Worm (Caenorhabditis elegans): ENCODE results near the gene R12C12.9.

Gene R12C12.9

DNA sequence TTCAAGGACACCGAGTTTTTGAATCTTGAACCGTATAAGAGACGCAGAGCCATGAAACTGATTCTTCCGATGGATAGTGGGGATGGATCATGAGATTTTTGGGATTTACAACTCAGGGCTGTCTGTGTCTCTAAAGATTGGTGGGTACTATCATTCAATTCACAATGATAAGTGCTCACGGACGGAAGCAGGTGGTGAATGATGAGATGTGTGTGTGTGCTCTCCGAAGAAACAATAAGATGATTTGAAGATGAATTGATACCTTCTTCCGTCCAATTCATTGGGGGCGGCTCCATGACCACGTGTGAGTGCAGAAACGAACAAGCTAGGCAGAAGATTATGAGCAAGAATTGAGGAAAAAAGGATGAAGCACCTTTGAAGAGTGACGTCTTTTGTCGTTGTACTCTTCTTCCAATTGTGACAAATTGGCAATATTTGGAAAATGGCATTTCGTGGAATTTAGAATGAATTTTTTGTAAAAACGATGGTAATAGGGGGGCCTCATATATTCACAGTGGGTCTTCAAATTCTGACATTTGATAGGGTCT, 3.9 kb upstream of the R12C12.9 start:
- TF ChIP-seq nfyb-1 (GFP tag; IDR thresholded peaks at IDR 0.05): no peak
- no peak for TF ChIP-seq chd-7 (tag; optimal IDR thresholded peaks at IDR 0.05)
- no peak for TF ChIP-seq C17E4.6 (GFP tag; IDR thresholded peaks at IDR 0.05)
- no peak for TF ChIP-seq rec-8 (tag; optimal IDR thresholded peaks at IDR 0.05)
- no peak for TF ChIP-seq akir-1 (GFP tag; optimal IDR thresholded peaks at IDR 0.05)
- no peak for TF ChIP-seq ceh-100 (GFP tag; IDR thresholded peaks at IDR 0.05)
- TF ChIP-seq die-1 (tag; optimal IDR thresholded peaks at IDR 0.05): no peak
- no peak for TF ChIP-seq lag-1 (GFP tag; IDR thresholded peaks at IDR 0.05)
- no peak for TF ChIP-seq tlf-1 (GFP tag; optimal IDR thresholded peaks at IDR 0.05)
- TF ChIP-seq lsy-27 (tag; optimal IDR thresholded peaks at IDR 0.05; ENCODE audit: borderline replicate concordance, insufficient read depth): no peak
- TF ChIP-seq gei-17 (GFP tag; optimal IDR thresholded peaks at IDR 0.05): no peak
- TF ChIP-seq C06A6.2 (GFP tag; conservative IDR thresholded peaks at IDR 0.05): no peak
- no peak for TF ChIP-seq sptf-2 (GFP tag; optimal IDR thresholded peaks at IDR 0.05)
- no peak for TF ChIP-seq ZK185.1 (tag; optimal IDR thresholded peaks at IDR 0.05; ENCODE audit: poor library complexity, severe bottlenecking)
- TF ChIP-seq mcd-1 (GFP tag; IDR thresholded peaks at IDR 0.05): no peak
- TF ChIP-seq ztf-26 (tag; optimal IDR thresholded peaks at IDR 0.05): no peak

DNA sequence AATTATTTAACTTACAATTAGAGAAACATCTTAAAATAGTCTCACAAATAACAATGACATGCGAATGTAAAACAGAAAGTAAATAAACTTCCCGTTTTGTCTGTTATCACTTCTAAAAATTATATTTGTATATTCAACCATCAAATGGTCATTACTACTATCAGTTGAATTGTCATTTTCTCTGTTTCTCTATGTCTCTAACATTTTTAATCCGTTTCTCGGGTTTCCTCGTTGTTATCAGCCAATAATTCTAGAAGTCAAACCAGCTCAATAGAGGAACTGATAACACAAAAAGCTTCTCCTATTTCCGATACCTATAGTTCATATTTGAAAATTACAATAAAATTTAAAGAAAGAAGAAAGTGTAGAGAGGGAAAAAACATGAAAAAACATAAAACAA, 1.9 kb upstream of the R12C12.9 start:
- TF ChIP-seq atf-7 (tag; optimal IDR thresholded peaks at IDR 0.05): peak; percentile 33
- peak; percentile 22 for TF ChIP-seq lin-40 (tag; optimal IDR thresholded peaks at IDR 0.05)
- TF ChIP-seq ets-4 (GFP tag; optimal IDR thresholded peaks at IDR 0.05): peak; percentile 91
- TF ChIP-seq ztf-22 (GFP tag; optimal IDR thresholded peaks at IDR 0.05): peak; percentile 17
- no peak for TF ChIP-seq attf-6 (GFP tag; IDR thresholded peaks at IDR 0.05)
- TF ChIP-seq ama-1 (optimal IDR thresholded peaks at IDR 0.05): no peak
- no peak for TF ChIP-seq ama-1 (GFP tag; optimal IDR thresholded peaks at IDR 0.05)
- peak; percentile 94 for TF ChIP-seq nhr-80 (tag; optimal IDR thresholded peaks at IDR 0.05)

DNA sequence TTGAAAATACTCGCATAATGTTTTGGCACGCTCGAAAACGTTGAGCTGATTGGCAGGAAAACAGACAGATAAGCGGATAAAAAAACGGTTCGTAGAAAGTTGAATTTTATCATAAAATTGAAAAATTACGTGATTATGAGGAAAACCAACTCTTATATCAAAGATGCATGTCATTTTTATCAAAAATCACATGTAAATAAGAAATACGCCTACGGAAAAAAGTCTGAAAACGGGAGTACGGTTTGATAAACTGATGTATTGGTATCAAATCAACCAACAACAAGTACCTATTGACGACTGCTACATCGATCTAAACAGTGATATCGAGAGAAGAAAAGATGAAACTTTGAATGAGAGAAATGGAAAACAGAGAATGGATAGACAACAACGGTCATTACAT, 868 bp upstream of the R12C12.9 start:
- TF ChIP-seq ztf-28 (GFP tag; IDR thresholded peaks at IDR 0.05) (no peak), nhr-80 (tag; optimal IDR thresholded peaks at IDR 0.05) (peak; percentile 40)

DNA sequence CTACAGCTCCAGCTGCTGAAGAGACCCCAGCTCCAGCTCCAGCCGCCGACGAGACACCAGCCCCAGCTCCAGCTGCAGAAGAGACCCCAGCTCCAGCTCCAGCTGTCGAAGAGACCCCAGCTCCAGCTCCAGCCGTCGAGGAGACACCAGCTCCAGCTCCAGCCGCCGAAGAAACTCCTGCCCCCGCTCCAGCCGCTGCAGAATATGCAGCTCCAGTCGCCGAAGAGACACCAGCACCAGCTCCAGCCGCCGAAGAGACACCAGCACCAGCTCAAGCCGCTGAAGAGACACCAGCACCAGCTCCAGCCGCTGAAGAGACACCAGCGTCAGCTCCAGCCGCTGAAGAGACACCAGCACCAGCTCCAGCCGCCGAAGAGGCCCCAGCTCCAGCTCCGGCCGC, 2.2 kb downstream of the R12C12.9 start:
- TF ChIP-seq attf-3 (GFP tag; conservative IDR thresholded peaks at IDR 0.05) (no peak), hmg-20 (GFP tag; IDR thresholded peaks at IDR 0.05) (no peak), mcd-1 (GFP tag; IDR thresholded peaks at IDR 0.05) (peak; percentile 16; the same call in 1 of the 2 replicates), egrh-3 (GFP tag; IDR thresholded peaks at IDR 0.05) (peak; percentile 98), nhr-120 (GFP tag; IDR thresholded peaks at IDR 0.05) (no peak), snpc-3.4 (tag; optimal IDR thresholded peaks at IDR 0.05) (no peak), zfh-2 (GFP tag; conservative IDR thresholded peaks at IDR 0.05) (peak; percentile 83)

DNA sequence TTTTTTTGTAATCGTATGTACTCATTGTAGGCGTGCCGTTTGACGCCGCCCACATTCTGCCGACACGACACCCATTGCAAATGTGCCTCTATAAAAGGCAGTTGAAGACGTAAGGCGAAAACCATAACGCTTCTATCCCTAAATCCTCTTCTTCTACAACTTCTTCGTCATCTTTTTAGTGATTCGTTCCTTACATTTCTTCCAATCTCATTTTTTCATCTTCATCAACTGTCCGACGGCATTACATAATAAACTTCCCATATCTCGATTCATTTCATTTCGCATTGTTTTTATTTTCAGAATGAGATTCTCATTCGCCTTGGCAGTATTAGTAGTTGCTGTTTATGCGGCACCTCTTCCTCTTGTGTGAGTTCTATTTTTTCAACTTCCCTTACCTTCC, 4.4 kb downstream of the R12C12.9 start, which contains the start of gene ZK84.1:
Gene ZK84.1, plus strand, starts transcription at position 301 of the 400 bp plus-strand sequence.
- TF ChIP-seq ceh-40 (GFP tag; IDR thresholded peaks at IDR 0.05) (no peak), madf-6 (GFP tag; IDR thresholded peaks at IDR 0.05) (no peak), ztf-22 (GFP tag; optimal IDR thresholded peaks at IDR 0.05) (no peak), pbrm-1 (GFP tag; IDR thresholded peaks at IDR 0.05) (no peak), mel-28 (tag; optimal IDR thresholded peaks at IDR 0.05; ENCODE audit: borderline replicate concordance) (no peak), hmg-1.2 (GFP tag; IDR thresholded peaks at IDR 0.05) (no peak), athp-1 (tag; optimal IDR thresholded peaks at IDR 0.05) (no peak), Y95B8A.8 (GFP tag; IDR thresholded peaks at IDR 0.05) (no peak), hsf-1 (GFP tag; IDR thresholded peaks at IDR 0.05) (no peak), ztf-28 (GFP tag; IDR thresholded peaks at IDR 0.05) (no peak), Y53G8AR.9 (GFP tag; conservative IDR thresholded peaks at IDR 0.05) (no peak), bed-2 (GFP tag; IDR thresholded peaks at IDR 0.05) (no peak), lin-35 (GFP tag; optimal IDR thresholded peaks at IDR 0.05) (no peak)

All from whole organism, young adult.